Fruit fly (Drosophila melanogaster): ENCODE data around the gene pad.

Gene pad

DNA sequence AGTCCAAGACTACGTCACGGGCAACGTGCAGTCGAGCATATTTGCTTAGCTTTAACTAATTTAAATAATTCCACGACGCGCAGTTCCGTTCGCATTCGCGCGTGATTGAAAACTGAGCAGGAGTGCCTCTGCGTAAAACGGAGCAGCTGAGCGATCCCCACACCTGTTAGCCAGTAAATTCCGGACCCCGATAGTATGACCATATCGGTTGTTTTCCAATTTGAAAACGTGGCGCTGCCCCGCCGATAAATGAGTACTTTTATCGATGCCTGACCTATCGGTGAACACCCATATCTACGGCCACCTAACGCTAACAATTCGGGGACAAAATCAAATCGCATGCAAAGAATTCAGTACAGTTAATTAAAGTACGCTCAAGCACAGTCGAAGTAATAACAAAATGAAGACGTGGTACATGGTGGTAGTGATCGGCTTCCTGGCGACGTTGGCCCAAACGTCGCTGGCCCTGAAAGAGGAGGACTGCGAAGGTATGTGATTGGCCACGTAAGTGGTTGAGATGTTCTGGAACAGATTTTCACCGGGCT, 7.1 kb downstream of the pad start, which contains the start of the genes CG14879 and Manf (continued):
- TF ChIP-seq CG12104 (GFP tag; optimal IDR thresholded peaks at IDR 0.05) (no peak), cwo (GFP tag; optimal IDR thresholded peaks at IDR 0.05) (peak; percentile 31), amos (GFP tag; IDR thresholded peaks at IDR 0.05; ENCODE audit: partially characterized antibody) (peak; percentile 60; the same call in 1 of the 2 replicates), Side (GFP tag; optimal IDR thresholded peaks at IDR 0.05) (no peak), CHES-1-like (GFP tag; optimal IDR thresholded peaks at IDR 0.05) (peak; percentile 10), CG4404 (GFP tag; IDR thresholded peaks at IDR 0.05) (no peak), CkIIα-i1 (GFP tag; IDR thresholded peaks at IDR 0.05) (no peak), Fer1 (GFP tag; optimal IDR thresholded peaks at IDR 0.05) (peak; percentile 11), sc (optimal IDR thresholded peaks at IDR 0.05) (no peak), sc (GFP tag; optimal IDR thresholded peaks at IDR 0.05) (no peak), B-H1 (GFP tag; IDR thresholded peaks at IDR 0.05) (no peak), CG12659 (GFP tag; optimal IDR thresholded peaks at IDR 0.05) (peak; percentile 34), Dip2 (GFP tag; IDR thresholded peaks at IDR 0.05) (no peak), nerfin-1 (tag; optimal IDR thresholded peaks at IDR 0.05) (peak; percentile 72), tup (GFP tag; optimal IDR thresholded peaks at IDR 0.05) (no peak), Jarid2 (GFP tag; optimal IDR thresholded peaks at IDR 0.05) (peak; percentile 76), CG8359 (GFP tag; optimal IDR thresholded peaks at IDR 0.05; ENCODE audit: borderline replicate concordance) (no peak), CG11695 (GFP tag; IDR thresholded peaks at IDR 0.05) (no peak), eyg (GFP tag; optimal IDR thresholded peaks at IDR 0.05) (no peak), CG34422 (GFP tag; IDR thresholded peaks at IDR 0.05) (no peak), Nf-YC (tag; optimal IDR thresholded peaks at IDR 0.05) (peak; percentile 73), CG3847 (GFP tag; IDR thresholded peaks at IDR 0.05) (no peak), danr (GFP tag; IDR thresholded peaks at IDR 0.05) (no peak), psq (GFP tag; optimal IDR thresholded peaks at IDR 0.05) (no peak), lab (GFP tag; optimal IDR thresholded peaks at IDR 0.05) (peak; percentile 42), onecut (GFP tag; IDR thresholded peaks at IDR 0.05) (no peak), wor (GFP tag; IDR thresholded peaks at IDR 0.05) (no peak), nmo (GFP tag; optimal IDR thresholded peaks at IDR 0.05) (peak; percentile 8), CG10321 (GFP tag; IDR thresholded peaks at IDR 0.05) (no peak), CG5245 (GFP tag; optimal IDR thresholded peaks at IDR 0.05) (no peak), Lpt (GFP tag; optimal IDR thresholded peaks at IDR 0.05) (no peak), CG4328 (GFP tag; optimal IDR thresholded peaks at IDR 0.05) (no peak), CG12769 (tag; optimal IDR thresholded peaks at IDR 0.05) (peak; percentile 98), chm (GFP tag; IDR thresholded peaks at IDR 0.05) (no peak), bbx (GFP tag; IDR thresholded peaks at IDR 0.05; ENCODE audit: partially characterized antibody) (peak; percentile 58; the same call in 1 of the 2 replicates), btn (GFP tag; optimal IDR thresholded peaks at IDR 0.05) (no peak), schlank (tag; optimal IDR thresholded peaks at IDR 0.05) (no peak), dimm (GFP tag; IDR thresholded peaks at IDR 0.05) (no peak), fu2 (GFP tag; optimal IDR thresholded peaks at IDR 0.05) (no peak), pan (optimal IDR thresholded peaks at IDR 0.05) (no peak), pan (GFP tag; optimal IDR thresholded peaks at IDR 0.05 in 1 of 2, IDR thresholded peaks at IDR 0.05 in 1 of 2) (peak in 1 of 2 experiments; percentile 27), gcm (GFP tag; optimal IDR thresholded peaks at IDR 0.05) (peak; percentile 25)

DNA sequence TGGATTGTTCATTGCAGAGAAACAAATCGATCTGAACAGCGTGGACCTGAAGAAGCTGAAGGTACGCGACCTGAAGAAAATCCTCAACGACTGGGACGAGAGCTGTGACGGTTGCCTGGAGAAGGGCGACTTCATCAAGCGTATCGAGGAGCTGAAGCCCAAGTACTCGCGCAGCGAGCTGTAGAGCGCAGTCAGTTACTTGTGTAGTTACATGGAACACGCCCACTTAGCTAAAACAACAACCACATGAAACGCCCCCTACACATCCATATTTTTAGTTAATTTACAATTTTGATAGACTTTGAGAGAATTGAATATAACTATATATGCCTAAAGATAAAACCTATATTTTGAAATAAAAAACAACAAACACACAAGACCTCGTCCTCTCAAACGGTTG, 8.3 kb downstream of the pad start:
- TF ChIP-seq Med (GFP tag) (peak; percentile 56), mam (GFP tag; optimal IDR thresholded peaks at IDR 0.05) (no peak), al (GFP tag; IDR thresholded peaks at IDR 0.05) (no peak), vvl (GFP tag; IDR thresholded peaks at IDR 0.05) (no peak), nerfin-1 (tag; optimal IDR thresholded peaks at IDR 0.05) (no peak), CG12071 (GFP tag; optimal IDR thresholded peaks at IDR 0.05) (no peak), CG4328 (GFP tag; optimal IDR thresholded peaks at IDR 0.05) (no peak), Mad (GFP tag; optimal IDR thresholded peaks at IDR 0.05) (no peak), CG4360 (GFP tag; IDR thresholded peaks at IDR 0.05) (peak; percentile 69), phol (tag; optimal IDR thresholded peaks at IDR 0.05) (no peak), trem (tag; optimal IDR thresholded peaks at IDR 0.05) (no peak), CG12236 (GFP tag; optimal IDR thresholded peaks at IDR 0.05) (no peak), CG3065 (GFP tag; optimal IDR thresholded peaks at IDR 0.05) (peak; percentile 21), CG16779 (GFP tag; IDR thresholded peaks at IDR 0.05) (no peak), CTCF (GFP tag; optimal IDR thresholded peaks at IDR 0.05) (peak; percentile 36)
